Fruit fly (Drosophila melanogaster) whole organism, larva: Measurements from ENCODE around the gene CG33920.
A peak's percentile ranks its signal among the peaks of the same experiment; 100 is the strongest.

Source experiments
- noc ChIP-seq: fragments of 200-800 bp; sonication (Bioruptor generic); optimal IDR thresholded peaks from 3 replicates; lab custom pipeline; 2019; ENCODE audit warnings: missing biosample characterization, mild to moderate bottlenecking, missing genetic modification characterization, moderate library complexity

Gene CG33920

dm6 chr3R:31045005-31045404, at the start of gene CG33920:
Gene CG33920, minus strand, starts transcription at chr3R:31045105.
- TF ChIP-seq noc = no peak

DNA sequence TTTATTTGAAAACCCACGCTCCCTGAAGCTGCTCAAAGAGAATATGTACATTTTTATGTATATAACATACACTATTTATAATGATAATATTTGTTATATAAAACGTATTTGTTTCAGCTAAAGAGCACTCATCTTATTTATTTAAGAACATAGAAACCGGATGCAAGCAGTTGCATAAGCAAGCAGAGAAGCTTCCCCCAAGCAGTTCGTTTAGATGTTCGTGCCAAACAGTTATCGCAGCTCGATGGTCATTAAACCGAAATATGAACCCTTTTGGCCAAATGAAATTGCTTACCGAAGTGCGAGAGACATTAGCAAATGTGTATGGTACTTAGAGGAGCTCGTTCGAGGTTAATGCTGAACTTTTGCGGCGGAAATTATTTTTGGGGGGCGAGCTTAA, 45.1 kb upstream of the CG33920 start:
- no peak for TF ChIP-seq noc

DNA sequence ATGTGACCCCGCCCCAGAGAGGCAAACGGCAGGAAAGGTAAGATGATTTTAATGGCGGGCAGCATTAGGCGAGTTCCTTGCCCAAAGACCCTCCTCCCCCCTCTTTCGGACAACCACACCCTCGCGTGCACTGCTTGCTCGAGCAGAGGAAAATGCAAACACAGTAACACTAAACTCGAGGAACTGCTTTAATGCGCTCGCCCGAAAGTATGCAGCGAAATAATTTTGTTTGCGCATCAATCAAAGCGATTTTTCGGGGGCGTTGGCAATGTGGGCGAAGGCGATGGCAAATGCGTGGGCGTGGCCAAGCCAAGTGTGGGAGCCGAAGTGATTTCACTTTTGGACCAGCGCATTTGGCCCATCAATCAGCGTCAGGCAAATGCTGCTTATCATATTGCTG, 41.5 kb upstream of the CG33920 start:
- no peak for TF ChIP-seq noc

DNA sequence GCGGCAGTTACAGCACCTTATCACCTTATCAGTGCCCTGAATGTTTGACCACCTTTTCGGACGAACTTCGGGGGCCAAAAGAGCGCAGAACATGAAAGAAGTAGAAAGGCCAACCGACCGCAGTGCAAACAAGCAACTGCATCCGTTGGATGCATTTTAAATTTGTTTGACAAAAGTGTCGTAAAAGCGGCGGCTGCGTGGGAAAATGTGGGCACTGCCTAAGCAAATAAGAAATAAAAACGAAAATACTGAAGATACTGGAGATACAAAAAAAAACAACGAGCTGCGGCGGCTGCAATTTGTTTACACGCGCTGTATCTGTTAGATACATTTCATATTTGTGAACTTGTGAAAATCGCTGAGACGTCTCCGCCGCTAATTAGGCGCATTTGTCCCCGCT, 25.8 kb upstream of the CG33920 start:
- TF ChIP-seq noc = no peak

dm6 chr3R:31066356-31066755, 21.5 kb upstream of the CG33920 start:
- no peak for TF ChIP-seq noc

dm6 chr3R:31064653-31065322, 19.9 kb upstream of the CG33920 start, which contains the start of gene Sox100B:
Gene Sox100B, plus strand, starts transcription at chr3R:31065253.
- no peak for TF ChIP-seq noc

DNA sequence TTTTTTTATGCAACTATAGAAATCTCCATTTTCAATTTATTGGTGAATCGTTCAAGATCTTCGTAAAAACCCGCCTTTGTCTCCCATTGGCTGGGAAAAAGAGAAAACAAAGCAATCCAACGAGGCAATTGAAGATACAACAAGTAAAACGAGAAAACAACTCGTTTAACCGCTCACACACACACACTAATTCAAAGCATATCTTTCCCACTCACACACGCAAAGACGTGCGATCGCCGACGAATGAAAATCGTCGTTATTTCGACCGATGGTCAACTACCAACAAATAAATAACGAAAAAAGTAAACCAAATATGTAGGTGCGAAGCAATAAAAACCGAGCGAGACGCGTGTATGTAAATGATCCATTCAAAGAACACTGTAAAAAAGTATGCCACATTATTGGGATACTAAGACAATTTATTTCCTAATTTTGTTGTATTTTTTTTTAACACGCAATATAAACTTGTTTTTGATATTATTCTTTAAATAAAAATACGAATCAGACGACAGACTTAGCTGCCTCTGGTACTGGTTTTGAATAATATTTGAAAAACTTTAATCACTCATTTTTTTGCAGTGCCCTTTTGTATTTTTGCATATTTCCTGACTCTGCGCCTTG, 17.5 kb upstream of the CG33920 start:
- TF ChIP-seq noc = no peak

- no peak for TF ChIP-seq noc
Observed at dm6 chr3R:31060708-31061625, 16.1 kb upstream of the CG33920 start, which contains the start of gene dco. Gene dco, minus strand, starts transcription at chr3R:31061210.

- no peak for TF ChIP-seq noc
Observed at dm6 chr3R:31059807-31060707, 15.2 kb upstream of the CG33920 start.

DNA sequence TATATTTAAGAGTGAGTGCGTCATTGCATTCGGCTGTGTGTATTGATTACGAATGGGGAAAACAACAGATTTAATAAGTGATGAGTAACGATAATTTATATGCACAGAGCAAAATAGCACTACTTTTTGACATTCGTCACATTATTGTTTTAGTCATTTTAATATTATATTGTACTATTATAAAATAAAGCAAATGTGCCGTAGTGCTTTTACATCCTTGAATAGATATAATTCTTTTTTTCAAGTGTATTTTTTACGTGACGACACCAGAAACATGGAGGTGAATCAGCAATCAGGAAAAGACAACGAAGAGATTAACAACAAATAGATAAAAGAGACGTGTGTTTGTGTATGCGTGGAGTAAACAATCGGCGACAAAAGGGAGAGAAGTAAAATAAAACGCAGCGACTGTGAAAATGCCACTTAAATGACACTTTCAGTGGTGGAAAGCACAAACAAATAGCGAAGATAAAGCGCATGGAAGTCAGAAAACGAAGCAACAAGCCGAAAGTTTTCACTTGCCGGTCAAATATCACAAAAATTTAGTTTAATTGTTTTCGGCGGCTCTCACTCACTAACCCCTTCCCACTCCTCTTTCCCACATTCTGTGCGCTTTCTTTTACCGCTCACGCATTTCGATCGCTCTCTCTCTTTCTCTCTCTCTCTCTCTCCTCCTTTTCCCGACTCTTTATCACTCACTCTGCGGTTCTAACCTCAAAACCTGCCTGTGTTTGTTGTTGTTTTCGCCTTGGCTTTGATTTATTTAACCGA, 14.3 kb upstream of the CG33920 start:
- TF ChIP-seq noc = peak; percentile 86

DNA sequence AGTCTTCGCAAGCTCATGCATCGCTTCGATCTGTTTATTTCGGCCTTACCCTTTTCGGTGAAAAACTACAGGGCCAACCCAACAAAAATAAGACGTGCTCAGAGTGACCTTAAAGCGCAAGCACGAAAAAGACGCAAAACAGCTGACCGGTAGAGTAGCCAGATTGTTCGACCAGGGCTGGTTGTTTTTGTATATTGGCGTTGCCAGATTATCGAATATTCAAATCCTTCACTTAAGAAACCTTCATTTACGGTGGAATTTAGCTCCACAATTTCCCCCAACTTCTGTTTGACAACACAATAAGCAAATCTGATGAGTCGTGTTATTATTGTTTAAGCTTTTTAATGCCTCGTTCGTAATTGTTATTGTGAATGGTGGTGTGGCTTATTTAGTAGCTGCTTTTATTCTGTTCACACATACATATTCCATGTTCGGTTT, 8.9 kb upstream of the CG33920 start, which contains the start of gene Chchd3:
TSS of gene Chchd3 (minus strand) at position 132 of the 438 bp plus-strand sequence.
- TF ChIP-seq noc = no peak

- TF ChIP-seq noc = no peak
Observed at dm6 chr3R:31048629-31049028, 3.7 kb upstream of the CG33920 start, which contains the start of gene Alp4. Gene Alp4, plus strand, starts transcription at chr3R:31048929.

DNA sequence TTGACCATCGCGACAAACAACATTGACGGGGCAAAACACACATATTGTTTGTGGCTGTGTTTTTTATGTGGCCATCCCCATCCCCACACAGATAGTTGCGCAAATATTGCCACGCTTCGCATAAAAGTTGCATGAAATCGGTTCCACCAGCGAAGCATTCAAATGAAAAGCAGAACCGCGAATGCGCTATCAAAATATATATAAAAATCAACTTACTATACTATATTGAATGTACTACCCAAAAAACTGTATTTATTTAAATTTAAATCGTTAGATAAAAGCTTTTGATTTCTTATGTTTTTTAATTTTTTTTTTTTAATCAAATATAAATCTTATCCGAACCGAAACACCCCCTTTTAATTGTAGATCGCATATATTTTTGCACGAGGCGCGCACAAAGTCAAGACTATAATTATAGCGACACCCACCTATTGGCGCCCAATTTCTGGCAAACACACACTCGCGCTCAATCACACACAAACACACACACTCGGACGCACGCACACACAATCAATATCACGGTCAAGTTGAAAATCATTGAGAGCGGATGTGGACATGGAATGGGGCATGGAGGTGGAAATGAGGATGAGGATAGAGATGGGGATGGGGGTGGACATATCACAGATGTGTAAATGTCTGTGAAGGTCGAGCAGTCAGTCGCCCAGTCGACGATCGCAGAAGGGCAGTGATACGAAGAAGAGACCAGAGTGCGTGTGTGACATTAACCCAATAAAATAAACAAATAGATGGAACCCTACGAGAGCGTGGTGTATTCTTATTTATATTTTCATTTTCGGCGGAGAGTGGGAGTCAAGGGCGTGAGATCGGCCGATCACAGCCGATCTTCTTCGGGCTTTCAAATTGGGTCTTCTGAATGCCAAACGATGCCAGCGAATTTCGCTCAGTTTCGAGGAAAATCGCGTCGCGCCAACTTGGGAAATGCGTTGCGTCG, 6.2 kb downstream of the CG33920 start, which contains the start of gene CanA1:
TSS of gene CanA1 (plus strand) at position 902 of the 952 bp plus-strand sequence.
- TF ChIP-seq noc = peak; percentile 41

- TF ChIP-seq noc = no peak
Observed at dm6 chr3R:31035046-31035445, 9.9 kb downstream of the CG33920 start, which contains the start of gene CG33773. Gene CG33773, plus strand, starts transcription at chr3R:31035346.
